Fruit fly (Drosophila melanogaster): ENCODE measurements around the gene CG31909.

The CG31909 gene

DNA sequence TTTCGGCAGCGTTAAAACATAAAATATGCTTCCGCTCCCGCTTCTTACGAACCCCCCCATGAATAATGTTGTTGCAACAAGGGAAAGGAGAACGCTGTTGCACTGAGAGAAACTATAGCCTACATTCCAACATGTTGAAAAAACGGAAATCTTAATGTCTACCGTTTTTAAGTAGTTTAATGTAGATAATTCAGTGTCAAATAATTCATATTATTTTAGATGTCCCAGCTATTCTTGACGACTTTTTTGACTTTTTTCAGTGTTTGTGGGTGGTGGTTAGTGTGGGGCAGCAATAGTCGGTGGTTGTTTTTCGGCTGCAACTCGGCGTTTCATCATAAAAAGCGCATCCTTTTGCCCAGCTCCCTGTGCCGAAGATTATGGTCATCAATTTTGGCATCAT is 4.7 kb downstream of the CG31909 start (continued):
- peak; percentile 65 for TF ChIP-seq Ptx1 (GFP tag; IDR thresholded peaks at IDR 0.05)
- TF ChIP-seq ken (GFP tag; IDR thresholded peaks at IDR 0.05) = peak; percentile 47; the same call in 1 of the 3 replicates
- no peak for TF ChIP-seq crp (GFP tag; optimal IDR thresholded peaks at IDR 0.05)
- no peak for TF ChIP-seq Rx (GFP tag; IDR thresholded peaks at IDR 0.05)
- no peak for TF ChIP-seq dan (GFP tag; IDR thresholded peaks at IDR 0.05)
- peak; percentile 77 for TF ChIP-seq CG11504 (tag; optimal IDR thresholded peaks at IDR 0.05)
- no peak for TF ChIP-seq Elba2 (GFP tag; optimal IDR thresholded peaks at IDR 0.05)
- no peak for TF ChIP-seq jigr1 (GFP tag; IDR thresholded peaks at IDR 0.05)
- peak; percentile 66 for TF ChIP-seq PHDP (tag; optimal IDR thresholded peaks at IDR 0.05)
- TF ChIP-seq Max (GFP tag; optimal IDR thresholded peaks at IDR 0.05) = no peak
- TF ChIP-seq crol (GFP tag; IDR thresholded peaks at IDR 0.05) = 0 out of 2 replicates have a peak, but pooled peaks have one; percentile 12
- TF ChIP-seq gcm (GFP tag; optimal IDR thresholded peaks at IDR 0.05) = peak; percentile 40
- TF ChIP-seq Blimp-1 (GFP tag; optimal IDR thresholded peaks at IDR 0.05) = peak; percentile 77
- TF ChIP-seq ttk (GFP tag; IDR thresholded peaks at IDR 0.05) = 0 out of 2 replicates have a peak, but pooled peaks have one; percentile 43
- TF ChIP-seq tna (GFP tag; IDR thresholded peaks at IDR 0.05; ENCODE audit: partially characterized antibody) = no peak
- TF ChIP-seq BEAF-32 (GFP tag; optimal IDR thresholded peaks at IDR 0.05) = no peak
- TF ChIP-seq Xbp1 (GFP tag; optimal IDR thresholded peaks at IDR 0.05) = peak; percentile 65
- TF ChIP-seq ro (GFP tag; IDR thresholded peaks at IDR 0.05) = no peak
- TF ChIP-seq jing (GFP tag; optimal IDR thresholded peaks at IDR 0.05) = peak; percentile 10
- no peak for TF ChIP-seq B-H2 (GFP tag; optimal IDR thresholded peaks at IDR 0.05)
- TF ChIP-seq prd (optimal IDR thresholded peaks at IDR 0.05) = no peak
- peak; percentile 63 for TF ChIP-seq prd (GFP tag; IDR thresholded peaks at IDR 0.05)
- TF ChIP-seq H15 (GFP tag; IDR thresholded peaks at IDR 0.05) = peak; percentile 46; the same call in 1 of the 3 replicates
- peak; percentile 4 for TF ChIP-seq Camta (GFP tag; optimal IDR thresholded peaks at IDR 0.05)
- TF ChIP-seq slou (GFP tag; optimal IDR thresholded peaks at IDR 0.05) = no peak
- TF ChIP-seq Jarid2 (GFP tag; optimal IDR thresholded peaks at IDR 0.05) = no peak
- no peak for TF ChIP-seq Hr78 (GFP tag; optimal IDR thresholded peaks at IDR 0.05)
- peak; percentile 44 for TF ChIP-seq CG10209 (GFP tag; optimal IDR thresholded peaks at IDR 0.05)
- TF ChIP-seq psq (GFP tag; optimal IDR thresholded peaks at IDR 0.05) = no peak
- no peak for TF ChIP-seq Ravus (GFP tag; IDR thresholded peaks at IDR 0.05)
- no peak for TF ChIP-seq da (GFP tag; optimal IDR thresholded peaks at IDR 0.05)
- TF ChIP-seq Bgb (GFP tag; IDR thresholded peaks at IDR 0.05; ENCODE audit: partially characterized antibody) = no peak
- peak in 1 of 2 experiments; percentile 11 for TF ChIP-seq Eip74EF (GFP tag; optimal IDR thresholded peaks at IDR 0.05)
- no peak for TF ChIP-seq Hsf (GFP tag; optimal IDR thresholded peaks at IDR 0.05)
- no peak for TF ChIP-seq HLHmδ (GFP tag; optimal IDR thresholded peaks at IDR 0.05)
- TF ChIP-seq vvl (GFP tag; IDR thresholded peaks at IDR 0.05) = peak; percentile 81
- TF ChIP-seq CG7556 (GFP tag; optimal IDR thresholded peaks at IDR 0.05) = peak; percentile 58
- no peak for TF ChIP-seq NK7.1 (GFP tag; optimal IDR thresholded peaks at IDR 0.05)
- TF ChIP-seq CG8924 (tag; optimal IDR thresholded peaks at IDR 0.05) = peak; percentile 60
- TF ChIP-seq gsb (GFP tag; IDR thresholded peaks at IDR 0.05) = no peak
- TF ChIP-seq CG12744 (GFP tag; optimal IDR thresholded peaks at IDR 0.05) = no peak
- TF ChIP-seq odd (GFP tag; optimal IDR thresholded peaks at IDR 0.05) = no peak
- no peak for TF ChIP-seq CG6854 (GFP tag; optimal IDR thresholded peaks at IDR 0.05)
- no peak for TF ChIP-seq HHEX (GFP tag; optimal IDR thresholded peaks at IDR 0.05)
- TF ChIP-seq CG34422 (GFP tag; IDR thresholded peaks at IDR 0.05) = peak; percentile 41; the same call in 2 of the 3 replicates
- no peak for TF ChIP-seq pho (GFP tag; optimal IDR thresholded peaks at IDR 0.05)
- no peak for TF ChIP-seq CTCF (GFP tag; optimal IDR thresholded peaks at IDR 0.05)
- TF ChIP-seq CG7928 (GFP tag; optimal IDR thresholded peaks at IDR 0.05) = no peak
- no peak for TF ChIP-seq CG34376 (GFP tag; optimal IDR thresholded peaks at IDR 0.05)
- no peak for TF ChIP-seq nau (GFP tag; optimal IDR thresholded peaks at IDR 0.05)
- TF ChIP-seq bowl (GFP tag; IDR thresholded peaks at IDR 0.05) = no peak
